Worm (Caenorhabditis elegans): ENCODE measurements around the gene Y50D7A.10.

DNA sequence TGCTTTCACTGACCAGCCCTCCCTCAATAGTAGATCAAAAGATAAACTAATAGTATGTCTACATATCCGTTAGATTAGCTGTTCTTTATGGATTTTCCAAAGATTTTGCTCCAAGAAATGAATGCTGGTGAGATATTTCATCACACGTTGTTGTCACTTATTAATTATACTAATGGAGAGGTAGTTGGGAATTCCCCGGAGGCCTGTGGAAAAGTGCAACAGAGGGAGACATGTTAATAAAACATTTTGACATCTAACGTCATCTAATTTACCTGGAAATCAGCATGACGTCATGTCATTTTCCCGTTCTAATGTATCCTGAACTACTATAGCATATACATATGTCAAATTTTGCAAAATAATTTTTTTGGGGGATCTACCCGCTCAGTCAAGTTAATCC is 37.7 kb downstream of the Y50D7A.10 start:
- no peak for TF ChIP-seq B0310.2 (tag; optimal IDR thresholded peaks at IDR 0.05)
- no peak for TF ChIP-seq flt-1 (GFP tag; IDR thresholded peaks at IDR 0.05)
- TF ChIP-seq ama-1 (optimal IDR thresholded peaks at IDR 0.05): no peak
- no peak for TF ChIP-seq hnd-1 (tag; optimal IDR thresholded peaks at IDR 0.05)
- no peak for TF ChIP-seq tbx-11 (GFP tag; IDR thresholded peaks at IDR 0.05)
